Worm (Caenorhabditis elegans) whole organism, young adult: ENCODE measurements around the gene C01G6.2.

Experiments used
- B0019.2 ChIP-seq: fragments of 200-800 bp; sonication (Bioruptor generic); conservative IDR thresholded peaks from 2 replicates; pipeline ENCODE4 v1.3.6; 2022; ENCODE audit warnings: missing genetic modification reagents, missing genetic modification characterization, missing compliant biosample characterization
- B0261.1 ChIP-seq: sonication (generic microtip); optimal IDR thresholded peaks from 2 replicates; lab custom pipeline; 2016; ENCODE audit warnings: mild to moderate bottlenecking, missing genetic modification characterization, moderate library complexity, missing compliant biosample characterization
- D2030.7 ChIP-seq: fragments of 200-800 bp; sonication (Bioruptor generic); IDR thresholded peaks from 2 replicates; pipeline ENCODE4 v1.3.6; 2022; ENCODE audit warnings: missing genetic modification reagents, missing genetic modification characterization, missing compliant biosample characterization
- F22D6.2 ChIP-seq: sonication (generic microtip); optimal IDR thresholded peaks from 2 replicates; lab custom pipeline; 2016; ENCODE audit warnings: mild to moderate bottlenecking, missing genetic modification characterization, missing compliant biosample characterization
- F23B12.7 ChIP-seq: sonication (generic microtip); optimal IDR thresholded peaks from 2 replicates; lab custom pipeline; 2017; ENCODE audit warnings: missing genetic modification characterization, mild to moderate bottlenecking, missing compliant biosample characterization, antibody characterized with exemption, moderate library complexity; ENCODE audit not compliant: insufficient read depth
- F39B2.1 ChIP-seq: fragments of 200-800 bp; sonication (Bioruptor generic); IDR thresholded peaks from 2 replicates; pipeline ENCODE4 v1.3.6; 2022; ENCODE audit warnings: missing genetic modification reagents, missing genetic modification characterization, missing compliant biosample characterization
- F49E8.2 ChIP-seq: sonication (generic microtip); optimal IDR thresholded peaks from 3 replicates; lab custom pipeline; 2017; ENCODE audit warnings: missing genetic modification characterization, mild to moderate bottlenecking, missing compliant biosample characterization, antibody characterized with exemption, moderate library complexity; ENCODE audit not compliant: insufficient read depth
- K11D2.4 ChIP-seq: fragments of 200-800 bp; sonication (Bioruptor generic); IDR thresholded peaks from 2 replicates; pipeline ENCODE4 v1.3.6; 2022; ENCODE audit warnings: missing genetic modification reagents, missing genetic modification characterization, missing compliant biosample characterization
- Y53F4B.3 ChIP-seq: fragments of 200-800 bp; sonication (Bioruptor generic); IDR thresholded peaks from 2 replicates; pipeline ENCODE4 v1.3.6; 2022; ENCODE audit warnings: missing genetic modification reagents, missing genetic modification characterization, missing compliant biosample characterization
- Y95B8A.8 ChIP-seq: fragments of 200-800 bp; sonication (Bioruptor generic); IDR thresholded peaks from 2 replicates; pipeline ENCODE4 v1.3.6; 2022; ENCODE audit warnings: missing genetic modification reagents, missing genetic modification characterization, missing compliant biosample characterization
- ZK185.1 ChIP-seq: sonication (generic microtip); optimal IDR thresholded peaks from 2 replicates; lab custom pipeline; 2016; ENCODE audit warnings: mild to moderate bottlenecking, missing genetic modification characterization, missing compliant biosample characterization; ENCODE audit not compliant: poor library complexity, severe bottlenecking
- akir-1 ChIP-seq: fragments of 200-800 bp; sonication (Bioruptor generic); optimal IDR thresholded peaks from 2 replicates; lab custom pipeline; 2018; ENCODE audit warnings: mild to moderate bottlenecking, missing genetic modification characterization, moderate library complexity, missing compliant biosample characterization
- attf-3 ChIP-seq: fragments of 200-800 bp; sonication (Bioruptor generic); conservative IDR thresholded peaks from 2 replicates; pipeline ENCODE4 v1.3.6; 2022; ENCODE audit warnings: missing genetic modification reagents, missing genetic modification characterization, missing compliant biosample characterization
- bed-2 ChIP-seq: fragments of 200-800 bp; sonication (Bioruptor generic); IDR thresholded peaks from 2 replicates; pipeline ENCODE4 v1.3.6; 2022; ENCODE audit warnings: missing genetic modification reagents, missing genetic modification characterization, missing compliant biosample characterization
- cebp-1 ChIP-seq, 2 experiments: fragments of 200-800 bp in 1 of 2; sonication (Bioruptor generic) in 1 of 2; sonication (generic microtip) in 1 of 2; IDR thresholded peaks in 1 of 2; optimal IDR thresholded peaks in 1 of 2; 2 replicates each; pipeline versions ENCODE4 v1.3.6 to Lab custom; 2017 to 2022; ENCODE audit warnings: missing compliant biosample characterization in 2 of 2, missing genetic modification characterization in 2 of 2, mild to moderate bottlenecking in 1 of 2, missing genetic modification reagents in 1 of 2, moderate library complexity in 1 of 2
- ceh-58 ChIP-seq: fragments of 200-800 bp; sonication (Bioruptor generic); IDR thresholded peaks from 2 replicates; pipeline ENCODE4 v1.3.6; 2022; ENCODE audit warnings: missing genetic modification characterization, missing compliant biosample characterization
- dox-1 ChIP-seq: fragments of 200-800 bp; sonication (Bioruptor generic); IDR thresholded peaks from 2 replicates; pipeline ENCODE4 v1.3.6; 2022; ENCODE audit warnings: missing genetic modification reagents, missing genetic modification characterization, missing compliant biosample characterization
- dpl-1 ChIP-seq: fragments of 150-350 bp; optimal IDR thresholded peaks from 2 replicates; lab custom pipeline; 2014; ENCODE audit warnings: missing biosample characterization, missing genetic modification reagents, missing genetic modification characterization
- efl-1 ChIP-seq: fragments of 150-350 bp; optimal IDR thresholded peaks from 2 replicates; lab custom pipeline; 2014; ENCODE audit warnings: missing biosample characterization, missing genetic modification reagents, missing genetic modification characterization
- egl-18 ChIP-seq: fragments of 200-800 bp; sonication (Bioruptor generic); IDR thresholded peaks from 2 replicates; pipeline ENCODE4 v1.3.6; 2022; ENCODE audit warnings: missing genetic modification reagents, missing genetic modification characterization, missing compliant biosample characterization
- egrh-3 ChIP-seq: fragments of 200-800 bp; sonication (Bioruptor generic); IDR thresholded peaks from 2 replicates; pipeline ENCODE4 v1.3.6; 2022; ENCODE audit warnings: missing genetic modification reagents, missing genetic modification characterization, missing compliant biosample characterization
- hmg-1.2 ChIP-seq: fragments of 200-800 bp; sonication (Bioruptor generic); IDR thresholded peaks from 2 replicates; pipeline ENCODE4 v1.3.6; 2022; ENCODE audit warnings: missing genetic modification reagents, missing genetic modification characterization, missing compliant biosample characterization
- hmg-20 ChIP-seq: fragments of 200-800 bp; sonication (Bioruptor generic); IDR thresholded peaks from 2 replicates; pipeline ENCODE4 v1.3.6; 2022; ENCODE audit warnings: missing genetic modification reagents, missing genetic modification characterization, missing compliant biosample characterization
- lag-1 ChIP-seq: fragments of 200-800 bp; sonication (Bioruptor generic); IDR thresholded peaks from 2 replicates; pipeline ENCODE4 v1.3.6; 2022; ENCODE audit warnings: missing genetic modification reagents, missing genetic modification characterization, missing compliant biosample characterization
- let-607 ChIP-seq, 2 experiments: fragments of 200-800 bp in 1 of 2; sonication (Bioruptor generic) in 1 of 2; sonication (generic microtip) in 1 of 2; optimal IDR thresholded peaks; 2 replicates each; lab custom pipeline; 2016 to 2018; ENCODE audit warnings: mild to moderate bottlenecking in 2 of 2, missing compliant biosample characterization in 2 of 2, missing genetic modification characterization in 2 of 2, moderate library complexity in 2 of 2, missing genotype in 1 of 2
- lin-35 ChIP-seq, 3 experiments: fragments of 150-350 bp in 2 of 3; sonication (generic microtip) in 1 of 3; optimal IDR thresholded peaks; 2 replicates each; lab custom pipeline; 2014 to 2018; ENCODE audit warnings: missing biosample characterization in 3 of 3, missing genetic modification characterization in 3 of 3, missing genetic modification reagents in 3 of 3
- lsy-27 ChIP-seq: sonication (generic microtip); optimal IDR thresholded peaks from 2 replicates; lab custom pipeline; 2017; ENCODE audit warnings: missing genetic modification characterization, mild to moderate bottlenecking, missing compliant biosample characterization, antibody characterized with exemption, missing genotype, borderline replicate concordance; ENCODE audit not compliant: insufficient read depth
- madf-3 ChIP-seq: fragments of 200-800 bp; sonication (Bioruptor generic); IDR thresholded peaks from 2 replicates; pipeline ENCODE4 v1.3.6; 2022; ENCODE audit warnings: missing genetic modification reagents, missing genetic modification characterization, missing compliant biosample characterization
- madf-6 ChIP-seq: fragments of 200-800 bp; sonication (Bioruptor generic); IDR thresholded peaks from 2 replicates; pipeline ENCODE4 v1.3.6; 2022; ENCODE audit warnings: missing genetic modification reagents, missing genetic modification characterization, missing compliant biosample characterization
- mxl-1 ChIP-seq: sonication (generic microtip); optimal IDR thresholded peaks from 2 replicates; lab custom pipeline; 2016; ENCODE audit warnings: missing genetic modification characterization, missing compliant biosample characterization
- pbrm-1 ChIP-seq: fragments of 200-800 bp; sonication (Bioruptor generic); IDR thresholded peaks from 2 replicates; pipeline ENCODE4 v1.3.6; 2022; ENCODE audit warnings: missing genetic modification reagents, missing genetic modification characterization, missing compliant biosample characterization
- pha-4 ChIP-seq: fragments of 150-350 bp; sonication (generic microtip); optimal IDR thresholded peaks from 2 replicates; lab custom pipeline; 2014; ENCODE audit warnings: missing biosample characterization, missing genetic modification reagents, missing genetic modification characterization
- rpc-1 ChIP-seq, 2 experiments: fragments of 150-350 bp in 1 of 2; sonication (generic microtip) in 1 of 2; optimal IDR thresholded peaks; 2 replicates each; lab custom pipeline; 2014 to 2018; ENCODE audit warnings: missing biosample characterization in 1 of 2, missing genetic modification characterization in 1 of 2, missing genetic modification reagents in 1 of 2, missing genotype in 1 of 2
- sdz-38 ChIP-seq: sonication (generic microtip); optimal IDR thresholded peaks from 2 replicates; lab custom pipeline; 2016; ENCODE audit warnings: missing genotype, missing genetic modification characterization, missing compliant biosample characterization
- zfh-2 ChIP-seq: fragments of 200-800 bp; sonication (Bioruptor generic); conservative IDR thresholded peaks from 2 replicates; pipeline ENCODE4 v1.3.6; 2022; ENCODE audit warnings: missing genetic modification reagents, missing genetic modification characterization, missing compliant biosample characterization
- ztf-18 ChIP-seq: sonication (generic microtip); optimal IDR thresholded peaks from 2 replicates; lab custom pipeline; 2016; ENCODE audit warnings: missing genotype, mild to moderate bottlenecking, missing genetic modification characterization, missing compliant biosample characterization
- ztf-25 ChIP-seq: fragments of 200-800 bp; sonication (Bioruptor generic); IDR thresholded peaks from 2 replicates; pipeline ENCODE4 v1.3.6; 2022; ENCODE audit warnings: missing genetic modification reagents, missing genetic modification characterization, missing compliant biosample characterization

Gene C01G6.2

DNA sequence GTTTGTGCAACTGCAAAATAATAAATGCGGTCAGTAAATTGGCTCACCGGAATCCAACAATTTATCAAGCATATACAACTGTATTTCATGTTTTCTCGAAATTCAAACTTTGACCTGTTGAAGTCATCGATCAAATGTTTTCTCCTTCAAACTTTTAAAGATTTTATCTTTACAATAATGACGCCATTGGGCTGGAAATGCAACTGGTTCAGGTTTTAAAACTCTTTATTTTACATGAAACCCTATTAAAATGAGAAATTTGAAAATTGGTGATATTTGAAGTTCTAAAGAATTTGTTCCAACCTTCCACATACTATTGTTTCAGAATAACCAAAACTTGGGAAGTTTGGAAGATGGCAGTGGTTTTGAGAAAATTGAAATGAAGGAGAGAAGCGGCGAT, 29.9 kb upstream of the C01G6.2 start (continued):
- TF ChIP-seq zfh-2 (GFP tag; lab: Robert Waterston, UW): no peak

DNA sequence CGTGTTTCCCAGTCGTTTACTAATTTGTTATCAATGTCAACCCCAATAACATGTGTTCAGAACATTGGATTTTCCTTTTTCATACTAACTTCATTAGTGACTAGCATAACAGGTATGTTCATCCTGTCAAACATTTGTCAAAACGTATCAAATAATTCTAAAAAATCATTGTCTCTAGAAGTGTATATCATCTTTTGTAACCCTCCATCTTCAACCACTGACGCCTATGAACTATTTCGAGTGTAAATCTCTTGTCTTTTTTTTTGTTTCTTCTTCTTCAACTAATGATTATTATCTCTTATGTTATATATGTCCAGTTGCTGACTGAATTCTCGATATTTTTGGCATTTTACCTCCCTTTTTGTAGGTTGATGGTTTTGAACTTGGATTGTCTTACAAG, 29.1 kb upstream of the C01G6.2 start:
- no peak for TF ChIP-seq F39B2.1 (GFP tag; lab: Robert Waterston, UW)

DNA sequence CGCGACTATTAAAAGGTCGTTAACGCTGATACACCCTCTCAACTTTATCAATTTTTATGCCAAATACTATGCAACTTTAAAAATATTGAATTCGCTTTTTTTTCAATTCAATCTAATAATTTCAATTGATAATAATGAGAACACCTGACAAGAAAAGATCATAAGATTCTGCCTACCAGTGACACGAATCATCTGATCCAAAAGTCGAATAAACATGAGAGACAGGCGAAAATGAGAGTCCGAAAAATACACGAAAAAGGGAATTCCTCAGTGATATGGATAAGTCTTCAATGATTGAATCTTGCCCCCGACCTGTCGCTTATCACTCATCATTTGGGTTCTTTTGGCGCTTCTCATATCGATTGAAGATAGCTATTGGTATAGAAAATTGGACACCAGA, 25.2 kb upstream of the C01G6.2 start:
- no peak for TF ChIP-seq bed-2 (GFP tag; lab: Robert Waterston, UW)

DNA sequence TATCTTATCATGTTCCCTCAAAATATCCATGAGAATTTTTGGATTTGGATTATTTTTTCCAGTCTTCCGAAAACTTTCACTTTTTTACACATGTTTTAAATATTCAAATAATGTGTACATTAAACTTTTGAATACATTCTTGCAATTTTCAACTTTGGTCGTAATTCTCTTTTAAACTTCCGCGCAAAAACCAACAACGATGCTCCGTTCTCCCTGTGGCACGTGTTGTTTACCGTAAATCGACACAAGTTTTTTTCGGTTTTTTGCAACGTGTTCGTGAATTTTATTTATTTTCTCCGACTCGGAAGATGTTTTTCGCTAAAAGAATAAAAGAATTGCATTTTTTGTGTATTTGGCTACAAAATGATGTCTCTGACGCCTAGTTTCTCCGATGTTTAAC, 24.1 kb upstream of the C01G6.2 start:
- TF ChIP-seq let-607 (tag; optimal IDR thresholded peaks at IDR 0.05; lab: Kevin White, UChicago) (peak; percentile 16 to 86), lin-35 (GFP tag; optimal IDR thresholded peaks at IDR 0.05; lab: Kevin White, UChicago) (peak in 1 of 3 experiments; percentile 76), lsy-27 (tag; lab: Kevin White, UChicago) (no peak), pha-4 (peak; percentile 28), efl-1 (GFP tag; lab: Kevin White, UChicago) (peak; percentile 49), F23B12.7 (peak; percentile 38), Y53F4B.3 (GFP tag; lab: Robert Waterston, UW) (no peak), dpl-1 (GFP tag; lab: Kevin White, UChicago) (peak; percentile 25), attf-3 (GFP tag; lab: Robert Waterston, UW) (peak; percentile 96), hmg-20 (no peak)

DNA sequence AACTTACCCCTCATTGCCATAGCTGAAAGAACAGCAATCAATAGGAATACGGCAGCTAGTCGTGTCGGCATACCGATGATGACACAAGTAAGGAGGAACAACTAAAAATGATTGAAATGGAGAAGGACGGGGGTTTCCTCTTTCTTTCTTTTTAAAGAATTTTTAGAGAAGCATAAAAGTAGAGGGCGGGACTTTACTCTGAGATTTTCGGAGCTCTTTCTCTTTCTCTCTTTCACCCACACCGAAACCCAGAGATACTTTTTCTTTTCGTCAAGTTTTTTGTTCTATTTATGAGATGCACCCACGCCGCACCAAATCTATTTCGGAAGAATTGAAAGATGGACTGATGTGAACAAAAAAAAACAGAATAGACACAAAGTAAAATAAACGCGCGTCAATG, 20.2 kb upstream of the C01G6.2 start, which contains the start of gene T26C5.5:
T26C5.5 (minus strand) TSS at position 101 of the 400 bp plus-strand sequence.
- no peak for TF ChIP-seq ztf-18 (tag; lab: Kevin White, UChicago)
- TF ChIP-seq D2030.7 (GFP tag; lab: Robert Waterston, UW): no peak
- no peak for TF ChIP-seq madf-6 (GFP tag; lab: Robert Waterston, UW)
- TF ChIP-seq, all 124 proteins: peak for 0

DNA sequence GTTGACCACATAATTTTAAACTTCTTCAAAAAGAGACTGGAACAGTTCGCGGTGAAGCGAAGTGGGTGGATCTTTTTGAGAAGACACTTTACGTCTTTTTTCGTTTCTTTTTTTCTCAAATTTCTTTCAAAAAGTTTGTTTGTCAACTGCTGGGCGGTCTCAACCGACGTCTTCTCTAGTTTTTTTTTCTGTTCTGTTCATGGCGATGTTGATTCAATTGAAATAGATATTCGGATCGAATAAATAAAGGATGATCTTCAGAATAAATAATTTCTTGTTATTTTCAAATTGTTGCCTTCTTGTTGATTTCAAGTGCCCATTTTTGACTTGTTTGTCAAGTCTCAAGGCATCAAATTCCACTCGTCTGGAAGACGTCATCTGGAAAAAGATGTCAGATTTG, 16.4 kb upstream of the C01G6.2 start, which contains the start of gene T26C5.4:
T26C5.4 (minus strand) TSS at position 101 of the 400 bp plus-strand sequence.
- no peak for TF ChIP-seq B0019.2 (GFP tag; lab: Robert Waterston, UW)
- TF ChIP-seq pbrm-1: no peak
- TF ChIP-seq B0261.1 (tag; lab: Kevin White, UChicago): no peak
- no peak for TF ChIP-seq zfh-2 (GFP tag; lab: Robert Waterston, UW)
- no peak for TF ChIP-seq K11D2.4 (GFP tag; lab: Robert Waterston, UW)
- TF ChIP-seq egrh-3 (GFP tag; lab: Robert Waterston, UW): no peak

DNA sequence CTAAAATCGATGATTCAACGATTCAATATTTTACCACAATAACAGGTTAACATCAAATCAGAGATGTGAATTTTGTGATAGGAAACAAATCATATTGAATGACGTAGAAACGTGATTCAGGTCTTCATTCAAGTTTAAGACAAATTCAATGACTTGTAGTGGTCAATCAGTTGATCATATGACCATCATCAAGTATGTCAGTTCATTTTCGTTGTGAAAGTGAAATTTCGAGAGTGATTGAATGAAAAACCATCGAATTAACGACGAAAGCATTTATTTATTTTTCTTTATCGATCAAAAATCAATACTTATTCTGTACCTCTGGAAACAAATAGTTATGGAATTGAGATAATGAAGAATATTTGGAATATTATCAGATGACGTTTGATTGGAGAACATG, 15.3 kb upstream of the C01G6.2 start:
- no peak for TF ChIP-seq madf-3 (GFP tag; lab: Robert Waterston, UW)
- TF ChIP-seq rpc-1 (optimal IDR thresholded peaks at IDR 0.05; lab: Kevin White, UChicago): no peak
- TF ChIP-seq rpc-1 (tag; optimal IDR thresholded peaks at IDR 0.05; lab: Kevin White, UChicago): no peak
- no peak for TF ChIP-seq sdz-38 (tag; lab: Kevin White, UChicago)
- no peak for TF ChIP-seq F22D6.2
- TF ChIP-seq cebp-1 (GFP tag; IDR thresholded peaks at IDR 0.05; lab: Robert Waterston, UW): no peak
- no peak for TF ChIP-seq cebp-1 (tag; optimal IDR thresholded peaks at IDR 0.05; lab: Kevin White, UChicago)
- TF ChIP-seq F49E8.2 (tag; lab: Kevin White, UChicago): no peak
- TF ChIP-seq lag-1 (GFP tag; lab: Robert Waterston, UW): no peak
- no peak for TF ChIP-seq hmg-20
- no peak for TF ChIP-seq ZK185.1 (tag; lab: Kevin White, UChicago)
- TF ChIP-seq mxl-1: no peak
- TF ChIP-seq akir-1 (GFP tag; lab: Kevin White, UChicago): no peak
- no peak for TF ChIP-seq hmg-1.2
- no peak for TF ChIP-seq ceh-58 (GFP tag; lab: Robert Waterston, UW)
- no peak for TF ChIP-seq dox-1 (GFP tag; lab: Robert Waterston, UW)
- no peak for TF ChIP-seq ztf-25 (GFP tag; lab: Robert Waterston, UW)
- no peak for TF ChIP-seq Y95B8A.8 (GFP tag; lab: Robert Waterston, UW)
- TF ChIP-seq egl-18 (GFP tag; lab: Robert Waterston, UW): no peak
